Worm (Caenorhabditis elegans) whole organism, mixed stage, embryonic: ENCODE data around the gene igdb-2.

Source experiments
- M03D4.4 ChIP-seq: sonication (generic microtip); optimal IDR thresholded peaks from 2 replicates; lab custom pipeline; 2017; ENCODE audit warnings: mild to moderate bottlenecking, missing genetic modification characterization, missing compliant biosample characterization
- elt-3 ChIP-seq: fragments of 150-350 bp; optimal IDR thresholded peaks from 2 replicates; lab custom pipeline; 2014; ENCODE audit warnings: missing biosample characterization, missing genetic modification characterization
- lin-32 ChIP-seq: fragments of 200-800 bp; sonication (Bioruptor generic); optimal IDR thresholded peaks from 2 replicates; lab custom pipeline; 2018; ENCODE audit warnings: mild to moderate bottlenecking, missing genetic modification characterization, missing compliant biosample characterization
- pha-4 ChIP-seq: fragments of 150-350 bp; optimal IDR thresholded peaks from 2 replicates; lab custom pipeline; 2018; ENCODE audit warnings: missing biosample characterization, missing genetic modification reagents, missing genetic modification characterization
- snpc-4 ChIP-seq: fragments of 150-350 bp; optimal IDR thresholded peaks from 2 replicates; lab custom pipeline; 2014; ENCODE audit warnings: missing biosample characterization, missing genetic modification characterization
- unc-39 ChIP-seq: fragments of 150-350 bp; optimal IDR thresholded peaks from 2 replicates; lab custom pipeline; 2014; ENCODE audit warnings: missing biosample characterization, missing genetic modification characterization
- unc-62 ChIP-seq: fragments of 150-350 bp; optimal IDR thresholded peaks from 2 replicates; lab custom pipeline; 2014; ENCODE audit warnings: missing biosample characterization, missing genetic modification reagents, missing genetic modification characterization
- ztf-11 ChIP-seq: fragments of 150-350 bp; optimal IDR thresholded peaks from 2 replicates; lab custom pipeline; 2014; ENCODE audit warnings: missing biosample characterization, missing genetic modification characterization

DNA sequence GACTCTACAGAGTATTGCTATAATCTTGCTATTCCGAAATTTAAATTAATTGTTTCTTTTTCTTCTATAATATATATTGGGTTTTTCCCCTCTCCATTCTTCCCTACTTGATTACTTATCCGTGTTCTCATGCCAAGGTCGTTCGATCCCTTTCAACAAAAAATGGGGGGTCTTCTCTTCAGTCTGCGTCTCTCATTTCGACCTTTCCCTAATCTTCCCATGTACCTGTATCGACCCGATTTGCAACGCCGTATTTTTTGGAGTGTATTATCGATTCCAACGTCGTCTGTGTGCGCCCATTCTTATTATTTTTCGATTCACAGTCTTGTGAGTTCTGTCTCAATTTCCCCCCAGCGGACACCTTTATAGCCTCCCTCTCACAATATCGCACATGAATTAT, 698 bp upstream of the igdb-2 start:
- TF ChIP-seq pha-4 (tag; lab: Kevin White, UChicago) = no peak
- TF ChIP-seq unc-39 (tag; lab: Kevin White, UChicago) = no peak
- TF ChIP-seq ztf-11 = no peak
- TF ChIP-seq snpc-4 (tag; lab: Kevin White, UChicago) = no peak
- TF ChIP-seq elt-3 = no peak
- no peak for TF ChIP-seq lin-32 (GFP tag; lab: Kevin White, UChicago)
- TF ChIP-seq unc-62 (GFP tag; lab: Kevin White, UChicago) = no peak
- TF ChIP-seq M03D4.4 (tag; lab: Kevin White, UChicago) = no peak
